Fruit fly (Drosophila melanogaster): ENCODE data around the gene CadN.

The CadN gene

dm6 chr2L:17721505-17721904 lies 56.6 kb downstream of the CadN start:
- TF ChIP-seq ttk (optimal IDR thresholded peaks at IDR 0.05): no peak
- no peak for TF ChIP-seq Sin3A (optimal IDR thresholded peaks at IDR 0.05)

dm6 chr2L:17715564-17716240 lies 62.4 kb downstream of the CadN start:
- TF ChIP-seq Myc (optimal IDR thresholded peaks at IDR 0.05) (no peak), psq (optimal IDR thresholded peaks at IDR 0.05) (no peak), insv (optimal IDR thresholded peaks at IDR 0.05) (no peak), h (optimal IDR thresholded peaks at IDR 0.05) (no peak), Sin3A (optimal IDR thresholded peaks at IDR 0.05) (no peak), ttk (optimal IDR thresholded peaks at IDR 0.05) (no peak)

- TF ChIP-seq Myc (optimal IDR thresholded peaks at IDR 0.05): no peak
- no peak for TF ChIP-seq psq (optimal IDR thresholded peaks at IDR 0.05)
- TF ChIP-seq h (optimal IDR thresholded peaks at IDR 0.05): no peak
- no peak for TF ChIP-seq ttk (optimal IDR thresholded peaks at IDR 0.05)
- TF ChIP-seq Sin3A (optimal IDR thresholded peaks at IDR 0.05): no peak
- no peak for TF ChIP-seq insv (optimal IDR thresholded peaks at IDR 0.05)
Observed at dm6 chr2L:17704381-17704780, 73.8 kb downstream of the CadN start, which contains the start of gene CG43231. Gene CG43231, plus strand, starts transcription at chr2L:17704681.

DNA sequence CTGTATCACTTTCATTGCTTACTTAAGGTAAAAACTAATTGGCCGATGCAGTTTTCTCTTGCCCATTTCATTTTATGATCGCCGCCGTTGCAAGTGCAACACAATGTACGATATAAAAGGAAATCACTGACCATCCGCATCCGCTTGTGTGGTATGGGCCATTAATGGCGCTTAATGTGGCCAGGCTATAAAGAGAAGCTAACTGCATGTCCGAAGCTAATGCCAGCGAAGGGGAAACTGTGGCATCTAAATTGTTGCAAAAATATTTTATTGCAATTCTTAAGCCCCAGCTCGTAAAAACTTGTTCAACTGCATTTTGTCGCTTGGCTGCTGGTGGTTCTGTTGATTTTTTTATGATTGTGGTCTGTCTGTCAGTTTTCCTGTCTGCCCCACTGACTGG lies 106.9 kb downstream of the CadN start:
- no peak for TF ChIP-seq psq (optimal IDR thresholded peaks at IDR 0.05)
- TF ChIP-seq insv (optimal IDR thresholded peaks at IDR 0.05): no peak
- no peak for TF ChIP-seq ttk (optimal IDR thresholded peaks at IDR 0.05)
- no peak for TF ChIP-seq Myc (optimal IDR thresholded peaks at IDR 0.05)

- no peak for TF ChIP-seq ttk (optimal IDR thresholded peaks at IDR 0.05)
- TF ChIP-seq Sin3A (optimal IDR thresholded peaks at IDR 0.05): no peak
- no peak for TF ChIP-seq Myc (optimal IDR thresholded peaks at IDR 0.05)
- no peak for TF ChIP-seq psq (optimal IDR thresholded peaks at IDR 0.05)
- no peak for TF ChIP-seq h (optimal IDR thresholded peaks at IDR 0.05)
- no peak for TF ChIP-seq insv (optimal IDR thresholded peaks at IDR 0.05)
Observed at dm6 chr2L:17650812-17651211, 127.3 kb downstream of the CadN start.

DNA sequence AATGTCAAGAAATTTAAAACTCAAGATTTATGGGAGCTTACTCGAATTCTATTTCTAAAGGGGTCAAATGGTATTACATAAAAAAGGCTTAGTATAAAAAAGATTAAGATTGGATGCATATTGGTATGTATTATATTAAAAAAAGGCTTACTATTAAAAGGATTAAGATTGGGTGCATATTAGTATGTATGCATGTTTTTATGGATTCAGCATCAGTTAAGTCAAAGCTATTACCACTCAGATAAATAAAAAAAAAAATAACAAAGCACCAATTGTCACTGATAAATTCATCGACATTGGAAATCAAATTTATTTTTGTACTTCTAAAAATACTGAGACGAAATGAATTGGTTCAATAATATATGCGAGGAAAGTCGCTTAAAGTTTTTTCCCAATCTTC lies 150.6 kb downstream of the CadN start, which contains the start of gene CG43054:
Gene CG43054, plus strand, starts transcription at position 301 of the 400 bp plus-strand sequence.
- TF ChIP-seq ttk (optimal IDR thresholded peaks at IDR 0.05) (no peak), insv (optimal IDR thresholded peaks at IDR 0.05) (no peak), h (optimal IDR thresholded peaks at IDR 0.05) (no peak), psq (optimal IDR thresholded peaks at IDR 0.05) (no peak), Myc (optimal IDR thresholded peaks at IDR 0.05) (no peak), Sin3A (optimal IDR thresholded peaks at IDR 0.05) (no peak)

DNA sequence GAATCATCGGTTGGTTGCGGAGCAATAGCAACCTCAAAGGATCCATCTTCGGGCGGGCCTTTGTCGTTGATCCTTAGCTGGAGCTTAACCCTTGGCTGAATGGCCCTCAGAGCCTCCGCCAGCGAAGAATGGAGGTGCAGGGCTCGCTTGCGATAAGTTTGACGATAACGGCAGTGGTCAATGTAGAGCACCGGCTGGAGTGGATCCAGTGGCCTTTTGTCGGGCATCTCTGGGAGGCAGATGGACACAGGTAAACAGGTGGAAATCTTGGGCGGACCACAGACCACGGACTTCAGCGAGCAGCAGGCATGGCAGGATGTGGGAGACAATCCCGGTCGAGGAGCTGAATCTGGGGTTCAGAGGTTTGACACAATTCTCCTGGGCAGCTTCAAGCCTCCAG lies 152.1 kb downstream of the CadN start, which contains the start of gene CG15147:
Gene CG15147, minus strand, starts transcription at position 390 of the 400 bp plus-strand sequence.
- TF ChIP-seq insv (optimal IDR thresholded peaks at IDR 0.05) (no peak), h (optimal IDR thresholded peaks at IDR 0.05) (no peak), Myc (optimal IDR thresholded peaks at IDR 0.05) (no peak), ttk (optimal IDR thresholded peaks at IDR 0.05) (no peak), psq (optimal IDR thresholded peaks at IDR 0.05) (no peak), Sin3A (optimal IDR thresholded peaks at IDR 0.05) (no peak)

DNA sequence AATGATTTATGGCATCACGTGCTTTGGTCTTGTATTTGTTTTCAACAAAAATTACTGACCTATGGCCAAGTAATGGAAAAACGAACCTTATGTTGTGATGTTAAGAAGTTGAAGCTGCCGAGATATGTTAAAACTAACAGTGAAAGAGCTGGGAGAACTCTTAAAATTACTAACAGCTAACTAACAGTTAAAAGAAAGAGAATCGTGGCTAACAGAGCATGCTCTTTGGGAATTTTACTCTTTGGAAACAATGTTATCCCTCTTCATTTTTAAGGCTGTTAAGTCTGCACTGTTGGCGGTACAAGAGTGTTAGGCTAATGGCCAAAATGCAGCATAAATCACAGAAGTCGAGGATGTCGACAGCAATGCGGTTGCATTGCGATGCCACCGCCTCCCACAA lies 156.9 kb downstream of the CadN start:
- TF ChIP-seq h (optimal IDR thresholded peaks at IDR 0.05): no peak
- TF ChIP-seq ttk (optimal IDR thresholded peaks at IDR 0.05): no peak
- no peak for TF ChIP-seq psq (optimal IDR thresholded peaks at IDR 0.05)
- TF ChIP-seq insv (optimal IDR thresholded peaks at IDR 0.05): no peak
- no peak for TF ChIP-seq Sin3A (optimal IDR thresholded peaks at IDR 0.05)
- TF ChIP-seq Myc (optimal IDR thresholded peaks at IDR 0.05): no peak

dm6 chr2L:17615471-17615870 lies 162.7 kb downstream of the CadN start:
- TF ChIP-seq ttk (optimal IDR thresholded peaks at IDR 0.05) (no peak), psq (optimal IDR thresholded peaks at IDR 0.05) (no peak), Myc (optimal IDR thresholded peaks at IDR 0.05) (no peak), Sin3A (optimal IDR thresholded peaks at IDR 0.05) (no peak), h (optimal IDR thresholded peaks at IDR 0.05) (no peak), insv (optimal IDR thresholded peaks at IDR 0.05) (no peak)

- TF ChIP-seq Sin3A (optimal IDR thresholded peaks at IDR 0.05) (no peak), h (optimal IDR thresholded peaks at IDR 0.05) (no peak), ttk (optimal IDR thresholded peaks at IDR 0.05) (no peak), Myc (optimal IDR thresholded peaks at IDR 0.05) (no peak), insv (optimal IDR thresholded peaks at IDR 0.05) (no peak), psq (optimal IDR thresholded peaks at IDR 0.05) (no peak)
Observed at dm6 chr2L:17603152-17603551, 175.0 kb downstream of the CadN start.

Measured in Kc167 (cell line).